Worm (Caenorhabditis elegans): ENCODE results near the gene irld-30.

DNA sequence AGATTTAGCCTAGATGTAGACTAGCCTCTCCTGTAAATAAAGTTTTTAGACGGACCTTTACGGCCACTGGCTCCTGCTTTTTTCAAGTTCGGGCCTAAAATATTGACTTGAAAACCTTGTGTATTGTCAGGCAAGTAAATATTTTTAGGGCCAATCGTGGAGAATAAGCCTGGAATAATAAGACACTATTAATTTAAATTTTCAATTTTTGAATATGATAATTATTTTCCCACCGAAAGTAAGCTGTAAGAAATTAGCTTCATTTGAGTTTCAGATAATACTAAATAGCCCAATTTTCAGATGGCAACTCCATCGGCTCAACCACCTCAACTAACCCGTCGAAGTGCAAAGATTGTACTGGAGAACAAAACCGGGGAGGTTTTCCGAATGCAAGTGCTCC, 14.8 kb downstream of the irld-30 start, which contains the start of gene pud-4:
- TF ChIP-seq hnd-1 (tag; optimal IDR thresholded peaks at IDR 0.05): no peak
- TF ChIP-seq flt-1 (GFP tag; IDR thresholded peaks at IDR 0.05): no peak
- no peak for TF ChIP-seq F13C5.2 (tag; optimal IDR thresholded peaks at IDR 0.05)
- no peak for TF ChIP-seq ama-1 (optimal IDR thresholded peaks at IDR 0.05)
- TF ChIP-seq sea-1 (GFP tag; conservative IDR thresholded peaks at IDR 0.05): no peak
- no peak for TF ChIP-seq hmg-4 (GFP tag; optimal IDR thresholded peaks at IDR 0.05)
- TF ChIP-seq scrt-1 (GFP tag; IDR thresholded peaks at IDR 0.05): no peak
- TF ChIP-seq pes-1 (GFP tag; IDR thresholded peaks at IDR 0.05): no peak
- TF ChIP-seq ceh-36 (tag; optimal IDR thresholded peaks at IDR 0.05): no peak

Data from whole organism, early embryonic.